Fruit fly (Drosophila melanogaster) whole organism, embryonic: ENCODE results near the gene CG42342.

Experiments
- Ada2b ChIP-seq: fragments of 200-800 bp; sonication (Bioruptor generic); IDR thresholded peaks from 2 replicates; pipeline ENCODE4 v1.3.6; 2022; ENCODE audit warnings: missing biosample characterization, missing genetic modification characterization
- Asciz ChIP-seq: fragments of 200-800 bp; sonication (Bioruptor generic); optimal IDR thresholded peaks from 2 replicates; lab custom pipeline; 2017; ENCODE audit warnings: missing biosample characterization, mild to moderate bottlenecking, missing genetic modification characterization, missing genetic modification reagents
- Bdp1 ChIP-seq: fragments of 200-800 bp; sonication (Bioruptor generic); optimal IDR thresholded peaks from 3 replicates; lab custom pipeline; 2016; ENCODE audit warnings: missing biosample characterization, missing genetic modification characterization
- CG10543 ChIP-seq: fragments of 200-800 bp; sonication (Bioruptor generic); optimal IDR thresholded peaks from 3 replicates; lab custom pipeline; 2017; ENCODE audit warnings: missing biosample characterization, mild to moderate bottlenecking, missing genetic modification characterization, moderate library complexity
- CG11504 ChIP-seq: fragments of 200-800 bp; sonication (Bioruptor generic); optimal IDR thresholded peaks from 3 replicates; lab custom pipeline; 2019; ENCODE audit warnings: missing biosample characterization, mild to moderate bottlenecking, missing genetic modification characterization, moderate library complexity
- CG11696 ChIP-seq: fragments of 200-800 bp; sonication (Bioruptor generic); IDR thresholded peaks from 2 replicates; pipeline ENCODE4 v1.3.6; 2022; ENCODE audit warnings: missing biosample characterization, missing genetic modification characterization
- CG14050 ChIP-seq: fragments of 200-800 bp; sonication (Bioruptor generic); IDR thresholded peaks from 3 replicates; pipeline ENCODE4 v1.3.6; 2022; ENCODE audit warnings: missing biosample characterization, missing genetic modification characterization
- CG14441 ChIP-seq: fragments of 200-800 bp; sonication (Bioruptor generic); IDR thresholded peaks from 2 replicates; pipeline ENCODE4 v1.3.6; 2022; ENCODE audit warnings: missing biosample characterization, missing genetic modification characterization
- CG14667 ChIP-seq: fragments of 200-800 bp; sonication (Bioruptor generic); IDR thresholded peaks from 2 replicates; pipeline ENCODE4 v1.3.6; 2022; ENCODE audit warnings: missing biosample characterization, missing genetic modification characterization
- CG15601 ChIP-seq: fragments of 200-800 bp; sonication (Bioruptor generic); optimal IDR thresholded peaks from 3 replicates; lab custom pipeline; 2019; ENCODE audit warnings: missing biosample characterization, mild to moderate bottlenecking, missing genetic modification characterization, moderate library complexity
- CG17385 ChIP-seq: fragments of 200-800 bp; sonication (Bioruptor generic); optimal IDR thresholded peaks from 3 replicates; lab custom pipeline; 2018; ENCODE audit warnings: missing biosample characterization, mild to moderate bottlenecking, missing genetic modification characterization
- CG2199 ChIP-seq: fragments of 200-800 bp; sonication (Bioruptor generic); IDR thresholded peaks from 3 replicates; pipeline ENCODE4 v1.3.6; 2022; ENCODE audit warnings: missing biosample characterization, missing genetic modification characterization
- CG33557 ChIP-seq: fragments of 200-800 bp; sonication (Bioruptor generic); optimal IDR thresholded peaks from 2 replicates; lab custom pipeline; 2019; ENCODE audit warnings: missing biosample characterization, mild to moderate bottlenecking, missing genetic modification characterization, moderate library complexity
- CG34422 ChIP-seq: fragments of 200-800 bp; sonication (Bioruptor generic); IDR thresholded peaks from 3 replicates; pipeline ENCODE4 v1.3.6; 2022; ENCODE audit warnings: missing biosample characterization, missing genetic modification characterization
- CG3726 ChIP-seq: fragments of 200-800 bp; sonication (Bioruptor generic); IDR thresholded peaks from 3 replicates; pipeline ENCODE4, ENCODE4 v1.3.6; 2022; ENCODE audit warnings: missing biosample characterization, missing genetic modification characterization
- CG42726 ChIP-seq: fragments of 200-800 bp; sonication (Bioruptor generic); IDR thresholded peaks from 2 replicates; pipeline ENCODE4 v1.3.6; 2022; ENCODE audit warnings: missing biosample characterization, missing genetic modification characterization; ENCODE audit not compliant: partially characterized antibody
- CG4820 ChIP-seq: fragments of 200-800 bp; sonication (Bioruptor generic); optimal IDR thresholded peaks from 3 replicates; lab custom pipeline; 2016; ENCODE audit warnings: missing biosample characterization, missing genetic modification characterization
- CG6175 ChIP-seq: fragments of 200-800 bp; sonication (Bioruptor generic); IDR thresholded peaks from 3 replicates; pipeline ENCODE4 v1.3.6; 2022; ENCODE audit warnings: missing biosample characterization, missing genetic modification characterization
- CG8089 ChIP-seq: fragments of 200-800 bp; sonication (Bioruptor generic); optimal IDR thresholded peaks from 3 replicates; lab custom pipeline; 2016; ENCODE audit warnings: missing biosample characterization, missing genetic modification characterization
- CG9215 ChIP-seq: fragments of 200-800 bp; sonication (Bioruptor generic); IDR thresholded peaks from 2 replicates; pipeline ENCODE4 v1.3.6; 2022; ENCODE audit warnings: missing biosample characterization, missing genetic modification characterization
- CkIIα-i1 ChIP-seq: fragments of 200-800 bp; sonication (Bioruptor generic); IDR thresholded peaks from 2 replicates; pipeline ENCODE4 v1.3.6; 2022; ENCODE audit warnings: missing biosample characterization, missing genetic modification characterization
- Doc3 ChIP-seq: fragments of 200-800 bp; sonication (Bioruptor generic); IDR thresholded peaks from 3 replicates; pipeline ENCODE4 v1.3.6; 2022; ENCODE audit warnings: missing biosample characterization, missing genetic modification characterization; ENCODE audit not compliant: partially characterized antibody
- Dp ChIP-seq: fragments of 200-800 bp; sonication (Bioruptor generic); optimal IDR thresholded peaks from 2 replicates; lab custom pipeline; 2018; ENCODE audit warnings: missing biosample characterization, mild to moderate bottlenecking, missing genetic modification characterization, moderate library complexity
- Drgx ChIP-seq: fragments of 200-800 bp; sonication (Bioruptor generic); IDR thresholded peaks from 2 replicates; pipeline ENCODE4 v1.3.6; 2022; ENCODE audit warnings: missing biosample characterization, missing genetic modification characterization
- Fer3 ChIP-seq: fragments of 200-800 bp; sonication (Bioruptor generic); optimal IDR thresholded peaks from 2 replicates; lab custom pipeline; 2018; ENCODE audit warnings: missing biosample characterization, mild to moderate bottlenecking, missing genetic modification characterization, moderate library complexity
- HLH4C ChIP-seq: fragments of 200-800 bp; sonication (Bioruptor generic); IDR thresholded peaks from 3 replicates; pipeline ENCODE4 v1.3.6; 2022; ENCODE audit warnings: missing biosample characterization, missing genetic modification characterization; ENCODE audit not compliant: partially characterized antibody
- MBD-R2 ChIP-seq: fragments of 200-800 bp; sonication (Bioruptor generic); IDR thresholded peaks from 2 replicates; pipeline ENCODE4 v1.3.6; 2022; ENCODE audit warnings: missing biosample characterization, missing genetic modification characterization
- Rx ChIP-seq: fragments of 200-800 bp; sonication (Bioruptor generic); IDR thresholded peaks from 2 replicates; pipeline ENCODE4 v1.3.6; 2022; ENCODE audit warnings: missing biosample characterization, missing genetic modification characterization
- Side ChIP-seq: fragments of 200-800 bp; sonication (Bioruptor generic); optimal IDR thresholded peaks from 2 replicates; lab custom pipeline; 2016; ENCODE audit warnings: missing biosample characterization, missing genetic modification characterization
- TFAM ChIP-seq: fragments of 200-800 bp; sonication (Bioruptor generic); optimal IDR thresholded peaks from 2 replicates; lab custom pipeline; 2017; ENCODE audit warnings: missing biosample characterization, missing genetic modification characterization, inconsistent platforms
- YL-1 ChIP-seq: fragments of 200-800 bp; sonication (Bioruptor generic); optimal IDR thresholded peaks from 3 replicates; lab custom pipeline; 2017; ENCODE audit warnings: missing biosample characterization, mild to moderate bottlenecking, missing genetic modification characterization
- al ChIP-seq: fragments of 200-800 bp; sonication (Bioruptor generic); IDR thresholded peaks from 2 replicates; pipeline ENCODE4 v1.3.6; 2022; ENCODE audit warnings: missing biosample characterization, missing genetic modification characterization
- bbx ChIP-seq: fragments of 200-800 bp; sonication (Bioruptor generic); IDR thresholded peaks from 2 replicates; pipeline ENCODE4 v1.3.6; 2022; ENCODE audit warnings: missing biosample characterization, missing genetic modification characterization; ENCODE audit not compliant: partially characterized antibody
- bigmax ChIP-seq: fragments of 200-800 bp; sonication (Bioruptor generic); optimal IDR thresholded peaks from 2 replicates; lab custom pipeline; 2018; ENCODE audit warnings: missing biosample characterization, mild to moderate bottlenecking, missing genetic modification characterization
- bsh ChIP-seq, 2 experiments: fragments of 200-800 bp; sonication (Bioruptor generic); optimal IDR thresholded peaks; 2 replicates each; lab custom pipeline; 2017 to 2018; ENCODE audit warnings: mild to moderate bottlenecking in 2 of 2, missing biosample characterization in 2 of 2, missing genetic modification characterization in 2 of 2, moderate library complexity in 1 of 2
- en ChIP-seq: fragments of 200-800 bp; sonication (Bioruptor generic); optimal IDR thresholded peaks from 2 replicates; lab custom pipeline; 2016; ENCODE audit warnings: missing biosample characterization, missing genetic modification characterization
- exex ChIP-seq: fragments of 200-800 bp; sonication (Bioruptor generic); optimal IDR thresholded peaks from 4 replicates; lab custom pipeline; 2018; ENCODE audit warnings: missing biosample characterization, mild to moderate bottlenecking, missing genetic modification characterization, moderate library complexity
- gem ChIP-seq: fragments of 200-800 bp; sonication (Bioruptor generic); optimal IDR thresholded peaks from 2 replicates; lab custom pipeline; 2019; ENCODE audit warnings: missing biosample characterization, mild to moderate bottlenecking, missing genetic modification characterization, moderate library complexity
- lab ChIP-seq: fragments of 200-800 bp; sonication (Bioruptor generic); optimal IDR thresholded peaks from 3 replicates; lab custom pipeline; 2017; ENCODE audit warnings: missing biosample characterization, missing genetic modification characterization, mild to moderate bottlenecking, moderate library complexity, missing genetic modification reagents
- luna ChIP-seq: fragments of 200-800 bp; sonication (Bioruptor generic); optimal IDR thresholded peaks from 2 replicates; lab custom pipeline; 2016; ENCODE audit warnings: missing biosample characterization, missing genetic modification characterization
- mld ChIP-seq: fragments of 200-800 bp; sonication (Bioruptor generic); IDR thresholded peaks from 3 replicates; pipeline ENCODE4 v1.3.6; 2022; ENCODE audit warnings: missing biosample characterization, missing genetic modification characterization; ENCODE audit not compliant: partially characterized antibody
- nom ChIP-seq: fragments of 200-800 bp; sonication (Bioruptor generic); optimal IDR thresholded peaks from 2 replicates; lab custom pipeline; 2017; ENCODE audit warnings: missing biosample characterization, missing genetic modification characterization, mild to moderate bottlenecking, moderate library complexity, missing genetic modification reagents
- odd ChIP-seq: fragments of 200-800 bp; sonication (Bioruptor generic); optimal IDR thresholded peaks from 2 replicates; lab custom pipeline; 2017; ENCODE audit warnings: missing biosample characterization, mild to moderate bottlenecking, missing genetic modification characterization
- org-1 ChIP-seq: fragments of 200-800 bp; sonication (Bioruptor generic); optimal IDR thresholded peaks from 2 replicates; lab custom pipeline; 2017; ENCODE audit warnings: missing biosample characterization, missing genetic modification characterization
- psq ChIP-seq: fragments of 200-800 bp; sonication (Bioruptor generic); optimal IDR thresholded peaks from 2 replicates; lab custom pipeline; 2017; ENCODE audit warnings: missing biosample characterization, missing genetic modification characterization
- sna ChIP-seq: fragments of 200-800 bp; sonication (Bioruptor generic); IDR thresholded peaks from 2 replicates; pipeline ENCODE4 v1.3.6; 2022; ENCODE audit warnings: missing biosample characterization, missing genetic modification characterization; ENCODE audit not compliant: partially characterized antibody
- sr ChIP-seq: fragments of 200-800 bp; sonication (Bioruptor generic); IDR thresholded peaks from 3 replicates; pipeline ENCODE4 v1.3.6; 2022; ENCODE audit warnings: missing biosample characterization, missing genetic modification characterization
- ssp ChIP-seq: fragments of 200-800 bp; sonication (Bioruptor generic); IDR thresholded peaks from 2 replicates; pipeline ENCODE4 v1.3.6; 2022; ENCODE audit warnings: missing biosample characterization, missing genetic modification characterization
- tio ChIP-seq: fragments of 200-800 bp; sonication (Bioruptor generic); optimal IDR thresholded peaks from 2 replicates; lab custom pipeline; 2017; ENCODE audit warnings: missing biosample characterization, missing genetic modification characterization, inconsistent platforms
- unpg ChIP-seq: fragments of 200-800 bp; sonication (Bioruptor generic); optimal IDR thresholded peaks from 3 replicates; lab custom pipeline; 2018; ENCODE audit warnings: missing biosample characterization, mild to moderate bottlenecking, missing genetic modification characterization, moderate library complexity
- usp ChIP-seq: fragments of >200 bp; optimal IDR thresholded peaks from 2 replicates; lab custom pipeline; 2017; ENCODE audit warnings: missing biosample characterization, missing genetic modification characterization

CG42342 gene

dm6 chr3R:16614241-16614640 lies 111.7 kb downstream of the CG42342 start, which contains the start of gene CG10340 (continued):
- no peak for TF ChIP-seq CG9215
- TF ChIP-seq CG8089 (GFP tag; lab: Kevin White, UChicago) = no peak
- TF ChIP-seq CG3726 = no peak
- peak; percentile 75 for TF ChIP-seq CG42726
- no peak for TF ChIP-seq CG4820 (GFP tag; lab: Kevin White, UChicago)
- TF ChIP-seq mld (GFP tag; lab: Robert Waterston, UW) = no peak
- no peak for TF ChIP-seq exex (tag; lab: Kevin White, UChicago)
- no peak for TF ChIP-seq bsh (GFP tag; optimal IDR thresholded peaks at IDR 0.05; lab: Kevin White, UChicago)
- no peak for TF ChIP-seq CG17385 (GFP tag; lab: Kevin White, UChicago)
- TF ChIP-seq Side (GFP tag; lab: Kevin White, UChicago) = no peak
- TF ChIP-seq psq (GFP tag; lab: Kevin White, UChicago) = no peak
- TF ChIP-seq CG34422 (GFP tag; lab: Robert Waterston, UW) = 0 out of 3 replicates have a peak, but pooled peaks have one; percentile 30
- peak; percentile 78 for TF ChIP-seq Dp (GFP tag; lab: Kevin White, UChicago)
- TF ChIP-seq CG15601 (tag; lab: Kevin White, UChicago) = peak; percentile 33
- TF ChIP-seq CG14050 (GFP tag; lab: Robert Waterston, UW) = 0 out of 3 replicates have a peak, but pooled peaks have one; percentile 21
- TF ChIP-seq sna (GFP tag; lab: Robert Waterston, UW) = peak; percentile 83
- TF ChIP-seq Asciz (GFP tag; lab: Kevin White, UChicago) = no peak
- no peak for TF ChIP-seq luna (GFP tag; lab: Kevin White, UChicago)
- peak; percentile 74 for TF ChIP-seq Doc3 (GFP tag; lab: Robert Waterston, UW)
- TF ChIP-seq tio (GFP tag; lab: Kevin White, UChicago) = no peak
- TF ChIP-seq CkIIα-i1 (GFP tag; lab: Robert Waterston, UW) = no peak
- TF ChIP-seq unpg (GFP tag; lab: Kevin White, UChicago) = no peak
- no peak for TF ChIP-seq gem
- TF ChIP-seq ssp (GFP tag; lab: Robert Waterston, UW) = no peak
- no peak for TF ChIP-seq en (GFP tag; lab: Kevin White, UChicago)
- no peak for TF ChIP-seq Drgx (GFP tag; lab: Robert Waterston, UW)
- peak; percentile 79 for TF ChIP-seq HLH4C (GFP tag; lab: Robert Waterston, UW)
- no peak for TF ChIP-seq odd
- peak; percentile 85 for TF ChIP-seq bbx (GFP tag; lab: Robert Waterston, UW)
- peak; percentile 63 for TF ChIP-seq YL-1
- no peak for TF ChIP-seq CG33557 (GFP tag; lab: Kevin White, UChicago)
- TF ChIP-seq CG10543 = no peak
- 0 out of 2 replicates have a peak, but pooled peaks have one; percentile 7 for TF ChIP-seq al (GFP tag; lab: Robert Waterston, UW)
- no peak for TF ChIP-seq CG14441 (GFP tag; lab: Robert Waterston, UW)
- TF ChIP-seq Ada2b (GFP tag; lab: Robert Waterston, UW) = no peak
- TF ChIP-seq Rx = no peak
- no peak for TF ChIP-seq nom
- no peak for TF ChIP-seq CG11504 (tag; lab: Kevin White, UChicago)
- no peak for TF ChIP-seq CG2199 (GFP tag; lab: Robert Waterston, UW)
- TF ChIP-seq org-1 (GFP tag; lab: Kevin White, UChicago) = no peak
- no peak for TF ChIP-seq sr (GFP tag; lab: Robert Waterston, UW)
- no peak for TF ChIP-seq CG6175
- no peak for TF ChIP-seq Bdp1 (GFP tag; lab: Kevin White, UChicago)
- TF ChIP-seq lab (GFP tag; lab: Kevin White, UChicago) = no peak
- TF ChIP-seq MBD-R2 (GFP tag; lab: Robert Waterston, UW) = peak; percentile 92
- TF ChIP-seq CG11696 (GFP tag; lab: Robert Waterston, UW) = no peak
- no peak for TF ChIP-seq TFAM (GFP tag; lab: Kevin White, UChicago)
- no peak for TF ChIP-seq bigmax (GFP tag; lab: Kevin White, UChicago)
- no peak for TF ChIP-seq usp (GFP tag; lab: Kevin White, UChicago)
- TF ChIP-seq Fer3 = no peak
- TF ChIP-seq CG14667 (GFP tag; lab: Robert Waterston, UW) = no peak
